Worm (Caenorhabditis elegans): ENCODE data around the gene AH10.4.

DNA sequence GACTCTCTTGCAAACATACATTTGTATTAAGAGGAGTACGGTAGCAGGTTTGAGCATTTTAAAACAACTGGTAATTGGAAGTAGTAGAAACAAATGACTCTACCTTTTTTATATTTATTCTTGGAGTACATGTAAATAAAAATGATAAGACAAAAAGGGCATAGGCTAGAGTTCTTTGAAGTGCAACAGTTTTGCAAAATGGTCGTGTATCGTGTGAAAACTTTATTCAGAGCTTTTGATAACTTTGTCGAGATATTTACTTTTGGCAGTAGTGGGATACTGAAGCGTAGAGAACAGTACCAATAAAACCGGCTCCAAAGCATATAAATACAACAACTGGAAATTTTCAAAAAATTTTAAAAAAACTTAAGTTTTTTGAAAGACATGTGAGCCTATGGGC, 29.0 kb upstream of the AH10.4 start, which contains the start of gene cest-1.1:
- no peak for TF ChIP-seq sea-1 (GFP tag; conservative IDR thresholded peaks at IDR 0.05)
- no peak for TF ChIP-seq ama-1 (optimal IDR thresholded peaks at IDR 0.05)
- no peak for TF ChIP-seq F13C5.2 (tag; optimal IDR thresholded peaks at IDR 0.05)
- TF ChIP-seq pes-1 (GFP tag; IDR thresholded peaks at IDR 0.05) = no peak
- no peak for TF ChIP-seq flt-1 (GFP tag; IDR thresholded peaks at IDR 0.05)
- TF ChIP-seq B0310.2 (tag; optimal IDR thresholded peaks at IDR 0.05) = no peak
- no peak for TF ChIP-seq ceh-13 (GFP tag; optimal IDR thresholded peaks at IDR 0.05)
- TF ChIP-seq ets-7 (tag; optimal IDR thresholded peaks at IDR 0.05) = no peak
- TF ChIP-seq tbx-37 (GFP tag; conservative IDR thresholded peaks at IDR 0.05) = no peak
- TF ChIP-seq aly-1 (tag; optimal IDR thresholded peaks at IDR 0.05) = no peak
- no peak for TF ChIP-seq tbx-11 (GFP tag; IDR thresholded peaks at IDR 0.05)
- no peak for TF ChIP-seq ceh-36 (tag; optimal IDR thresholded peaks at IDR 0.05)

All from whole organism, early embryonic.